Fruit fly (Drosophila melanogaster) ovary, adult (tissue): ENCODE measurements around the gene CG16989.
A peak's percentile ranks its signal among the peaks of the same experiment; 100 is the strongest.

Source experiments
- CG17801 ChIP-seq: fragments of 200-800 bp; optimal IDR thresholded peaks from 2 replicates; lab custom pipeline; 2019; ENCODE audit warnings: missing biosample characterization, mild to moderate bottlenecking, missing genetic modification characterization, moderate library complexity; ENCODE audit not compliant: partially characterized antibody

CG16989 gene

DNA sequence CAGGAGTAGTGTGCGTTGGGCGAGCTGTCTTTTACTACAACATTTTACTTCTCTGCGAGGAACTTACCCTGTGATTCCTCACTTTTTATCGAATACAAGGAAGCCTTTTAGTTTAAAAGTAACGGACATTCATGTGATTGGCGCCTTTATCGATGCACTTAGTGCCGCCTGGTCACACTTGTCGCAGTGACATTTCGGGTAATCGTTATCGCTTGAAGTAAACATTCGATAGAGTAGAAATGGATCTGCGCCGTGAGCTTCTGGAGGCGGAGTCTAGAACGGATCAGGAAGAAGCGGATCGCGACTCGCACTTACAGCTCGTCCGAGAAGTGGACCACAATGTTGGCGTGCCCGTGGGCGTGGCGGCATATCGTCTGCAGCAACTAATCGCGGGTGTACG is at the start of gene CG16989:
Gene CG16989, plus strand, starts transcription at position 225 of the 400 bp plus-strand sequence.
- no peak for TF ChIP-seq CG17801 (GFP tag; lab: Kevin White, UChicago)

dm6 chrX:750047-750446 is 42.9 kb upstream of the CG16989 start, which contains the start of gene CG5254:
TSS of gene CG5254 (plus strand) at chrX:750347.
- TF ChIP-seq CG17801 (GFP tag; lab: Kevin White, UChicago): no peak

dm6 chrX:751201-751600 is 41.7 kb upstream of the CG16989 start, which contains the start of gene CG13362:
TSS of gene CG13362 (minus strand) at chrX:751301.
- no peak for TF ChIP-seq CG17801 (GFP tag; lab: Kevin White, UChicago)

DNA sequence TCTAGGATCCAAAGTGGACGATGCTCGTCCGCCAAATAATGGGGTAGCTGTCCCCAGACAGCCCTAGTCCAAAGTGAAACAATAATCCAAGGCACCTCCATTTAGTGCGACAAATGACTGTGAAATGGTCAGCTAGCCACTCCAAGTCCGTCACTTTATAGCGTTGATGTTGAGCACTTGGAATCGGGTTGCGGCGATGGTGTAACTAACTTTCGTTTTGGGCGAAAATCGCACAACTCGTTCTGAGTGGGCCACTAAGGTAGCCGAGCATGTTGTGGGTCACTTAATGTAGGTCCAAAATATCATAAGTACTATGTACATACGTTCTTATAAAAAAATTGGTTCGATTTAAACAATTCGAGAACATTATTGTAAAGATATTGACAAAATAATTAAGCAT is 39.4 kb upstream of the CG16989 start, which contains the start of gene CG13361:
Gene CG13361, minus strand, starts transcription at position 101 of the 400 bp plus-strand sequence.
- TF ChIP-seq CG17801 (GFP tag; lab: Kevin White, UChicago): no peak

DNA sequence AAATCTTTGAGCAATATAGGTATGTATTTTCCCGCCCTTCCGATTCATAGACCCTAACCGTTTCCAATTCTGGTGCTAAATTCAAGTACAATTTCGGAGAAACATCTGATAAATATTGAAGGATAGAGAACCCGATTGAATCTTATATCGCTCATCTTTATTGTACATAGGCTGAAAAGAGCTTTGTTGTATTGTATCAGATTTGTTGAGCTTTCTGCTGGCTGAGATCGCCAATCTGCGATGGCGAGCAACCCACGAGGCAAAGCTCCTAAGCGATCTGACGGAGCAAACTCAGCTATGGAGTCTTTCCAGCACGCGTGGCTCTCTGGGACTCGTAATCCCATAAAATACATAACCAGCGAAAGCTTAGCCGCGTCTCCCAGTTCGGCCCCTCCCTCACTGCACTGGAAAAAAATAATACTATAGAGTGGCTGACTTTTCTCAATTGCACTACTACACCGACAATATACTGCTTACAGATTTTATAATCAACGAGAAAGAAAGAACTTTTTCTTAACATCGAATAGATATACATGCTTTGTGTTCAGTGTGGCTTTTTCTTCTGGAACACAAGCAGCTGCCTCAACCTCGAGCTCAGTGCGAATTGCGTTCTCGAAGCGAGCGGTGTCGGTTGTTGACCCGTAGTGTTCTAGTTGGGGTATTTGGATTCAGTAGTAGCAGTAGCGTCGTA is 37.2 kb upstream of the CG16989 start:
- TF ChIP-seq CG17801 (GFP tag; lab: Kevin White, UChicago): peak; percentile 64

dm6 chrX:756856-757255 is 36.1 kb upstream of the CG16989 start:
- TF ChIP-seq CG17801 (GFP tag; lab: Kevin White, UChicago): no peak

DNA sequence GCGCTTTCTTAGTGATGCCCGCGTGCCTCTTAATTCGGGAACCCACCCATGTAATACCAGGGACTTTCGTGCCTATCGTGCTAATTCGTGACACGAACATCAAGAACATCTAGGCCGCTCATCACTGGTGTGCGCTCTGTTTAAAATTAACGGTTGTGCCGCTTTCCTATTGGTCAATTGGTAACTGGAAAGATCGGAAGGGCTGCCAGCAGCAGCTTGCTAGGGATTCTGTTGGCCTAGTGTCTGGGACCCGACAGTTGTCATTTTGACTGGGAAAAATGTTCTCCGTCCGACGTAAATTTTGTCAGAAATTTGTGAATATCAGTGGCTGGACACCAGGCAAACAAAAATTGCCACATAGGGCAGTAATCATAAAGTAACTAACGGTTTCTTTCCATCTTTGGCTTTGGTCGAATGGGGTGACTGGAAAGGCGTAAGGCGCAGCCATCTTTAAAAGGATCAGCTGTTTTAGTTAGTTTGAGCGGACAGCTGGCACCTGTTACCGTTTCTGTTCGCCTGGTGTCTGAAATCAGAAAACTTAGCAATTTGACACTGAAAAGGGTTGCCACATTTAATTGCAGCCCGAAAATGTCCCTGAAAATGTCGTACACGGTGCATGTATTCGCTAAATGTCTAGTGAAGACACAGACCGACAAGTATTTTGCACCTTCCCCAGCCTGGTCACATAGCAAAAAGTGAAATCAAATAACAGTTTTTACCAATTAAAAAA is 33.9 kb upstream of the CG16989 start, which contains the start of gene CG5273:
Gene CG5273, plus strand, starts transcription at position 703 of the 730 bp plus-strand sequence.
- peak; percentile 76 for TF ChIP-seq CG17801 (GFP tag; lab: Kevin White, UChicago)

DNA sequence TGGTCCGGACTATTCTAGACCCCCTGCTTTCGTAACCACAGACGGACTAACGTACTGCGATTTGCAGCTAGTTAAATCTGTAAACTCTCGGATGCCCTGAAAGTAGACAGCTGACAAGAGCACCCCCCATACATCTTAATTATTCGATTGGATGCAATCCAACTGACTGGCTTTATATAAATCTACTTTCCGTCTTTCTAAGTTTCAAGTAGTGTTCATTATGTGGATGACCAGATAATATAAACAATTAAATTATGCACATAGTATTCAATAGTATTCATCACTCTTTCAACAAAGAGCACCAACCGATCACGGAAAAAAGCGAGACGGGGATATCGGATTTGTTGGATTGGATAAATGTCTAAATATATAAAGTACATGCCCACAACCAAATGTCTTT is 30.9 kb upstream of the CG16989 start:
- TF ChIP-seq CG17801 (GFP tag; lab: Kevin White, UChicago): no peak

- peak; percentile 87 for TF ChIP-seq CG17801 (GFP tag; lab: Kevin White, UChicago)
Observed at dm6 chrX:765039-765508, 27.9 kb upstream of the CG16989 start, which contains the start of gene RpL22. TSS of gene RpL22 (minus strand) at chrX:765130.

- TF ChIP-seq CG17801 (GFP tag; lab: Kevin White, UChicago): no peak
Observed at dm6 chrX:766094-766493, 26.9 kb upstream of the CG16989 start.

DNA sequence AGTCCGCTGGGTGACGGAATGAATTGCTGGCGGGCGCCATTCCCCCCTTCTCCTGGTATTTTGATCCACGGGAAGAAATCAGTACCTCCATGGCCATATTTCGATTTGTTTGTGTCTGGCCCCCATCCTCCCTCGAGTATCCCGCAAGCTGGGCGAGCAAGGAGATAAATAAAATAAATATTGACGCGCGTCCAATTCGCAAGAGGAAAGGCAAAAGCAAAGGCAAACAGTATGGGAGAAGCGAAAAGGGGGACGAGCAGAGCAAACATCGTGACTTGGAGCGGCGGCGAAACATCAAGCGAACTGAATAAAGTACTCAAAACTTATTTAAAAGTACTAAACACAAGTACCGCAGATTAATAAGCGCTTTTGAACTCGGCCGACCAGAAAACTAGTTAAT is 25.0 kb upstream of the CG16989 start:
- TF ChIP-seq CG17801 (GFP tag; lab: Kevin White, UChicago): no peak

dm6 chrX:768480-769123 is 24.3 kb upstream of the CG16989 start:
- no peak for TF ChIP-seq CG17801 (GFP tag; lab: Kevin White, UChicago)

- TF ChIP-seq CG17801 (GFP tag; lab: Kevin White, UChicago): peak; percentile 65
Observed at dm6 chrX:769639-770124, 23.3 kb upstream of the CG16989 start, which contains the start of gene fz3. TSS of gene fz3 (plus strand) at chrX:769945.

- no peak for TF ChIP-seq CG17801 (GFP tag; lab: Kevin White, UChicago)
Observed at dm6 chrX:771431-772064, 21.4 kb upstream of the CG16989 start.
